Worm (Caenorhabditis elegans): ENCODE results near the gene T28C6.3.
A peak's percentile ranks its signal among the peaks of the same experiment; 100 is the strongest.

DNA sequence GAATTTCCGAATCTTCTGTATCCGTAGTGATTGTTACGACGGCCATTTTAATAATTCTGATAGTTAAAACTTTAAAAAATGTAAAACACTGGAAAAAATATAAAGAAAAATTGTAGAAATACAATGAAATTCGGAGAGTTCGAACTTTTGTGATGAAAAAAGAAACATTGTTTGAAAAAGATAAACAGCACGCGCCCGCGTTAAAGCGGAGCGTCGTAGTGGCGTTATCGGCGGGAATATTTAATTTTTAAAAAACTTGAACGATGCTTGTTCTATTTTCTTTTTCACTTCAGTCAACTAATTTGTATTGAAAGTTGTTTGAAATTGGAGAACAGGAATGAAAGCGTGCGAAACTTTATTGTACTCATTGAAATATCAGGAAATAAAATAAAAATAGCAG is 49.5 kb downstream of the T28C6.3 start, which contains the start of gene npp-23:
- TF ChIP-seq ZK546.5 (tag; optimal IDR thresholded peaks at IDR 0.05) (no peak), elt-1 (tag; optimal IDR thresholded peaks at IDR 0.05) (no peak), mdl-1 (tag; optimal IDR thresholded peaks at IDR 0.05) (no peak), snpc-4 (tag; optimal IDR thresholded peaks at IDR 0.05) (peak; percentile 12), ztf-4 (tag; optimal IDR thresholded peaks at IDR 0.05) (no peak), fos-1 (tag; optimal IDR thresholded peaks at IDR 0.05) (no peak), skn-1 (tag; optimal IDR thresholded peaks at IDR 0.05) (no peak), dmd-4 (tag; optimal IDR thresholded peaks at IDR 0.05) (no peak)

Measured in whole organism, L2 larva.